Fruit fly (Drosophila melanogaster) whole organism, embryonic: ENCODE data around the gene sad.
A peak's percentile ranks its signal among the peaks of the same experiment; 100 is the strongest.

ENCODE experiments used
- B-H2 ChIP-seq: fragments of 200-800 bp; sonication (Bioruptor generic); optimal IDR thresholded peaks from 2 replicates; lab custom pipeline; 2018; ENCODE audit warnings: missing biosample characterization, mild to moderate bottlenecking, missing genetic modification characterization
- BtbVII ChIP-seq: fragments of 200-800 bp; sonication (Bioruptor generic); optimal IDR thresholded peaks from 3 replicates; lab custom pipeline; 2017; ENCODE audit warnings: missing biosample characterization, mild to moderate bottlenecking, missing genetic modification characterization
- CG10431 ChIP-seq: fragments of 200-800 bp; sonication (Bioruptor generic); optimal IDR thresholded peaks from 3 replicates; lab custom pipeline; 2018; ENCODE audit warnings: missing biosample characterization, mild to moderate bottlenecking, missing genetic modification characterization
- CG11398 ChIP-seq: fragments of 200-800 bp; sonication (Bioruptor generic); optimal IDR thresholded peaks from 2 replicates; lab custom pipeline; 2016; ENCODE audit warnings: missing biosample characterization, missing genetic modification characterization
- CG1233 ChIP-seq: fragments of 200-800 bp; sonication (Bioruptor generic); optimal IDR thresholded peaks from 4 replicates; lab custom pipeline; 2018; ENCODE audit warnings: missing biosample characterization, mild to moderate bottlenecking, missing genetic modification characterization
- CG12659 ChIP-seq: fragments of 200-800 bp; sonication (Bioruptor generic); optimal IDR thresholded peaks from 3 replicates; lab custom pipeline; 2017; ENCODE audit warnings: mild to moderate bottlenecking, missing biosample characterization, missing genetic modification reagents, missing genetic modification characterization
- CG13123 ChIP-seq: fragments of 200-800 bp; sonication (Bioruptor generic); optimal IDR thresholded peaks from 2 replicates; lab custom pipeline; 2016; ENCODE audit warnings: missing biosample characterization, missing genetic modification characterization
- CG15269 ChIP-seq: fragments of 200-800 bp; sonication (Bioruptor generic); optimal IDR thresholded peaks from 2 replicates; lab custom pipeline; 2018; ENCODE audit warnings: missing biosample characterization, mild to moderate bottlenecking, missing genetic modification characterization, moderate library complexity
- CG1529 ChIP-seq: fragments of 200-800 bp; sonication (Bioruptor generic); optimal IDR thresholded peaks from 3 replicates; lab custom pipeline; 2018; ENCODE audit warnings: missing biosample characterization, missing genetic modification characterization
- CG15696 ChIP-seq: fragments of 200-800 bp; sonication (Bioruptor generic); optimal IDR thresholded peaks from 2 replicates; lab custom pipeline; 2019; ENCODE audit warnings: missing biosample characterization, mild to moderate bottlenecking, missing genetic modification characterization, moderate library complexity
- CG1602 ChIP-seq: fragments of 200-800 bp; sonication (Bioruptor generic); optimal IDR thresholded peaks from 3 replicates; lab custom pipeline; 2016; ENCODE audit warnings: missing biosample characterization, missing genetic modification characterization
- CG17186 ChIP-seq: fragments of 200-800 bp; sonication (Bioruptor generic); optimal IDR thresholded peaks from 3 replicates; lab custom pipeline; 2017; ENCODE audit warnings: missing biosample characterization, missing genetic modification reagents, missing genetic modification characterization
- CG17385 ChIP-seq: fragments of 200-800 bp; sonication (Bioruptor generic); optimal IDR thresholded peaks from 3 replicates; lab custom pipeline; 2018; ENCODE audit warnings: missing biosample characterization, mild to moderate bottlenecking, missing genetic modification characterization
- CG2202 ChIP-seq: fragments of 200-800 bp; sonication (Bioruptor generic); optimal IDR thresholded peaks from 2 replicates; lab custom pipeline; 2018; ENCODE audit warnings: missing biosample characterization, mild to moderate bottlenecking, missing genetic modification characterization
- CG2889 ChIP-seq: fragments of 200-800 bp; sonication (Bioruptor generic); IDR thresholded peaks from 3 replicates; pipeline ENCODE4 v1.3.6; 2022; ENCODE audit warnings: missing biosample characterization, missing genetic modification characterization
- CG4617 ChIP-seq: fragments of 200-800 bp; sonication (Bioruptor generic); optimal IDR thresholded peaks from 3 replicates; lab custom pipeline; 2016; ENCODE audit warnings: missing biosample characterization, missing genetic modification characterization, borderline replicate concordance
- CG5245 ChIP-seq: fragments of 200-800 bp; sonication (Bioruptor generic); optimal IDR thresholded peaks from 3 replicates; lab custom pipeline; 2016; ENCODE audit warnings: missing biosample characterization, missing genetic modification characterization
- CG7556 ChIP-seq: fragments of 200-800 bp; sonication (Bioruptor generic); optimal IDR thresholded peaks from 2 replicates; lab custom pipeline; 2017; ENCODE audit warnings: missing biosample characterization, mild to moderate bottlenecking, missing genetic modification characterization
- CG8924 ChIP-seq: fragments of 200-800 bp; optimal IDR thresholded peaks from 3 replicates; lab custom pipeline; 2019; ENCODE audit warnings: missing biosample characterization, mild to moderate bottlenecking, missing genetic modification characterization, moderate library complexity
- CG9437 ChIP-seq: fragments of 200-800 bp; sonication (Bioruptor generic); optimal IDR thresholded peaks from 2 replicates; lab custom pipeline; 2018; ENCODE audit warnings: missing biosample characterization, mild to moderate bottlenecking, missing genetic modification characterization
- CkIIα-i1 ChIP-seq: fragments of 200-800 bp; sonication (Bioruptor generic); IDR thresholded peaks from 2 replicates; pipeline ENCODE4 v1.3.6; 2022; ENCODE audit warnings: missing biosample characterization, missing genetic modification characterization
- D ChIP-seq, 2 experiments: fragments of 200-800 bp in 1 of 2; fragments of >200 bp in 1 of 2; sonication (Bioruptor generic) in 1 of 2; optimal IDR thresholded peaks; 2 replicates in 1 of 2; 3 replicates in 1 of 2; lab custom pipeline; 2017; ENCODE audit warnings: mild to moderate bottlenecking in 1 of 2, missing biosample characterization in 1 of 2, missing genetic modification characterization in 1 of 2, missing genetic modification reagents in 1 of 2
- Doc2 ChIP-seq: fragments of 200-800 bp; sonication (Bioruptor generic); IDR thresholded peaks from 2 replicates; pipeline ENCODE4 v1.3.6; 2022; ENCODE audit warnings: missing biosample characterization, missing genetic modification characterization
- Gsc ChIP-seq: fragments of 200-800 bp; sonication (Bioruptor generic); IDR thresholded peaks from 2 replicates; pipeline ENCODE4 v1.3.6; 2022; ENCODE audit warnings: missing biosample characterization, missing genetic modification characterization
- Hand ChIP-seq: fragments of 200-800 bp; sonication (Bioruptor generic); optimal IDR thresholded peaks from 2 replicates; lab custom pipeline; 2017; ENCODE audit warnings: mild to moderate bottlenecking, missing biosample characterization, missing genetic modification reagents, missing genetic modification characterization
- HmgD ChIP-seq: fragments of 200-800 bp; sonication (Bioruptor generic); optimal IDR thresholded peaks from 3 replicates; lab custom pipeline; 2016; ENCODE audit warnings: missing biosample characterization, missing genetic modification characterization
- HmgZ ChIP-seq: fragments of 200-800 bp; sonication (Bioruptor generic); optimal IDR thresholded peaks from 2 replicates; lab custom pipeline; 2018; ENCODE audit warnings: missing biosample characterization, mild to moderate bottlenecking, missing genetic modification characterization
- Hr3 ChIP-seq: fragments of 200-800 bp; sonication (Bioruptor generic); optimal IDR thresholded peaks from 3 replicates; lab custom pipeline; 2016; ENCODE audit warnings: missing biosample characterization, missing genetic modification characterization
- Mad ChIP-seq: fragments of 200-800 bp; sonication (Bioruptor generic); optimal IDR thresholded peaks from 2 replicates; lab custom pipeline; 2016; ENCODE audit warnings: missing biosample characterization, missing genetic modification characterization
- Sin3A ChIP-seq: fragments of >200 bp; optimal IDR thresholded peaks from 2 replicates; lab custom pipeline; 2018
- Sox102F ChIP-seq: fragments of 200-800 bp; sonication (Bioruptor generic); optimal IDR thresholded peaks from 2 replicates; lab custom pipeline; 2018; ENCODE audit warnings: missing biosample characterization, mild to moderate bottlenecking, missing genetic modification characterization, moderate library complexity
- ap ChIP-seq: fragments of 200-800 bp; sonication (Bioruptor generic); IDR thresholded peaks from 2 replicates; pipeline ENCODE4 v1.3.6; 2022; ENCODE audit warnings: missing biosample characterization, missing genetic modification characterization
- bigmax ChIP-seq: fragments of 200-800 bp; sonication (Bioruptor generic); optimal IDR thresholded peaks from 2 replicates; lab custom pipeline; 2018; ENCODE audit warnings: missing biosample characterization, mild to moderate bottlenecking, missing genetic modification characterization
- br ChIP-seq: fragments of >200 bp; optimal IDR thresholded peaks from 2 replicates; lab custom pipeline; 2017
- chn ChIP-seq: fragments of 200-800 bp; sonication (Bioruptor generic); optimal IDR thresholded peaks from 2 replicates; lab custom pipeline; 2016; ENCODE audit warnings: missing biosample characterization, missing genetic modification characterization
- corto ChIP-seq: fragments of 200-800 bp; sonication (Bioruptor generic); optimal IDR thresholded peaks from 2 replicates; lab custom pipeline; 2016; ENCODE audit warnings: missing biosample characterization, mild to moderate bottlenecking, missing genetic modification characterization, moderate library complexity
- dysf ChIP-seq: fragments of 200-800 bp; sonication (Bioruptor generic); IDR thresholded peaks from 3 replicates; pipeline ENCODE4 v1.3.6; 2022; ENCODE audit warnings: missing biosample characterization, missing genetic modification characterization
- ewg ChIP-seq: fragments of 200-800 bp; sonication (Bioruptor generic); optimal IDR thresholded peaks from 3 replicates; lab custom pipeline; 2017; ENCODE audit warnings: mild to moderate bottlenecking, missing biosample characterization, missing genetic modification reagents, missing genetic modification characterization
- ftz-f1 ChIP-seq: fragments of 200-800 bp; sonication (Bioruptor generic); optimal IDR thresholded peaks from 2 replicates; lab custom pipeline; 2016; ENCODE audit warnings: missing biosample characterization, missing genetic modification characterization
- gcm ChIP-seq: fragments of 200-800 bp; sonication (Bioruptor generic); optimal IDR thresholded peaks from 2 replicates; lab custom pipeline; 2019; ENCODE audit warnings: missing biosample characterization, mild to moderate bottlenecking, missing genetic modification characterization, moderate library complexity
- kah ChIP-seq: fragments of 200-800 bp; sonication (Bioruptor generic); optimal IDR thresholded peaks from 2 replicates; lab custom pipeline; 2018; ENCODE audit warnings: missing biosample characterization, mild to moderate bottlenecking, missing genetic modification characterization
- lab ChIP-seq: fragments of 200-800 bp; sonication (Bioruptor generic); optimal IDR thresholded peaks from 3 replicates; lab custom pipeline; 2017; ENCODE audit warnings: missing biosample characterization, missing genetic modification characterization, mild to moderate bottlenecking, moderate library complexity, missing genetic modification reagents
- nerfin-2 ChIP-seq: fragments of 200-800 bp; sonication (Bioruptor generic); IDR thresholded peaks from 2 replicates; pipeline ENCODE4 v1.3.6; 2022; ENCODE audit warnings: missing biosample characterization, missing genetic modification characterization; ENCODE audit not compliant: partially characterized antibody
- peb ChIP-seq: fragments of 200-800 bp; sonication (Bioruptor generic); IDR thresholded peaks from 2 replicates; pipeline ENCODE4 v1.3.6; 2022; ENCODE audit warnings: missing biosample characterization, missing genetic modification characterization
- pfk ChIP-seq: fragments of 200-800 bp; sonication (Bioruptor generic); optimal IDR thresholded peaks from 2 replicates; lab custom pipeline; 2018; ENCODE audit warnings: missing biosample characterization, mild to moderate bottlenecking, missing genetic modification characterization, moderate library complexity
- rib ChIP-seq: fragments of 200-800 bp; sonication (Bioruptor generic); IDR thresholded peaks from 2 replicates; pipeline ENCODE4 v1.3.6; 2022; ENCODE audit warnings: missing biosample characterization, missing genetic modification characterization
- sc ChIP-seq, 3 experiments: fragments of >200 bp in 2 of 3; fragments of 200-800 bp in 1 of 3; sonication (Bioruptor generic) in 1 of 3; optimal IDR thresholded peaks; 2 replicates in 2 of 3; 3 replicates in 1 of 3; lab custom pipeline; 2017; ENCODE audit warnings: mild to moderate bottlenecking in 1 of 3, missing biosample characterization in 1 of 3, missing genetic modification characterization in 1 of 3, missing genetic modification reagents in 1 of 3
- ssp ChIP-seq: fragments of 200-800 bp; sonication (Bioruptor generic); IDR thresholded peaks from 2 replicates; pipeline ENCODE4 v1.3.6; 2022; ENCODE audit warnings: missing biosample characterization, missing genetic modification characterization
- stwl ChIP-seq: fragments of 200-800 bp; sonication (Bioruptor generic); optimal IDR thresholded peaks from 3 replicates; lab custom pipeline; 2018; ENCODE audit warnings: missing biosample characterization, mild to moderate bottlenecking, missing genetic modification characterization, moderate library complexity
- ttk ChIP-seq: fragments of 200-800 bp; sonication (Bioruptor generic); IDR thresholded peaks from 2 replicates; pipeline ENCODE4 v2.1.2; 2022; ENCODE audit warnings: missing biosample characterization, missing genetic modification characterization

sad gene

DNA sequence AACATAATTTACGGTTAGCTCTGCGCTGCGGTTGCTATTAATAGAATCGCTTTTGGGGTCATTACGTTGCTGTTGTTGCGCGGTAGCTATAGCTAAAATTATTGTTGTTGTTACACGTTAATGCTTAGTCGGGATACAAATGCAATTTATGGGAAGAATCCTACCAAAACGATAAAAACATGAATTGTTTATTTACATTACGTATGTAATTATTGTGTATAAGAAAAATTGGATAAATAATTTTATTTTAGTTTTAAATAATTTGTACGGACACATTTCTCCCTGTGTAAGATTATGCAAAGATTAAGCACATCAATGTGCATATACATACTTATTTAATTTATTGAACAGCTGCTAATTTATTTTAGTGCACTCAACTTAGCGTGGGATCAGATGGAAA lies 25.1 kb upstream of the sad start (continued):
- TF ChIP-seq Mad (GFP tag; lab: Kevin White, UChicago) = no peak
- TF ChIP-seq ttk (GFP tag; lab: Robert Waterston, UW) = 0 out of 2 replicates have a peak, but pooled peaks have one; percentile 44
- TF ChIP-seq CG8924 = peak; percentile 63
- peak; percentile 81 for TF ChIP-seq Sox102F
- TF ChIP-seq CG4617 (GFP tag; lab: Kevin White, UChicago) = no peak
- TF ChIP-seq gcm = peak; percentile 60
- TF ChIP-seq ap (GFP tag; lab: Robert Waterston, UW) = peak; percentile 27; the same call in 1 of the 2 replicates
- TF ChIP-seq Hand (GFP tag; lab: Kevin White, UChicago) = no peak
- TF ChIP-seq CG15696 (tag; lab: Kevin White, UChicago) = no peak
- peak; percentile 30 for TF ChIP-seq Hr3
- TF ChIP-seq CG1233 (GFP tag; lab: Kevin White, UChicago) = no peak
- TF ChIP-seq ftz-f1 (GFP tag; lab: Kevin White, UChicago) = no peak
- TF ChIP-seq bigmax (GFP tag; lab: Kevin White, UChicago) = no peak
- TF ChIP-seq CG17385 (GFP tag; lab: Kevin White, UChicago) = peak; percentile 49
- TF ChIP-seq HmgZ (tag; lab: Kevin White, UChicago) = no peak
- TF ChIP-seq chn = no peak
- TF ChIP-seq Doc2 (GFP tag; lab: Robert Waterston, UW) = no peak
- TF ChIP-seq rib (GFP tag; lab: Robert Waterston, UW) = 0 out of 2 replicates have a peak, but pooled peaks have one; percentile 4
- no peak for TF ChIP-seq CG7556 (GFP tag; lab: Kevin White, UChicago)
- peak; percentile 64 for TF ChIP-seq CG2202 (tag; lab: Kevin White, UChicago)
- TF ChIP-seq D (optimal IDR thresholded peaks at IDR 0.05; lab: Kevin White, UChicago) = no peak
- peak; percentile 58 for TF ChIP-seq D (GFP tag; optimal IDR thresholded peaks at IDR 0.05; lab: Kevin White, UChicago)
- no peak for TF ChIP-seq lab (GFP tag; lab: Kevin White, UChicago)
- TF ChIP-seq CG13123 = no peak
- TF ChIP-seq Sin3A (lab: Kevin White, UChicago) = no peak
- no peak for TF ChIP-seq HmgD
- no peak for TF ChIP-seq B-H2 (GFP tag; lab: Kevin White, UChicago)
- TF ChIP-seq BtbVII (GFP tag; lab: Kevin White, UChicago) = no peak
- TF ChIP-seq CG1529 (GFP tag; lab: Kevin White, UChicago) = peak; percentile 20
- TF ChIP-seq CG15269 = peak; percentile 42
- TF ChIP-seq stwl (tag; lab: Kevin White, UChicago) = no peak
- TF ChIP-seq corto (GFP tag; lab: Kevin White, UChicago) = no peak
- TF ChIP-seq CG2889 (GFP tag; lab: Robert Waterston, UW) = no peak
- peak; percentile 52 for TF ChIP-seq ewg
- TF ChIP-seq CG9437 = peak; percentile 9
- peak; percentile 41 for TF ChIP-seq CG1602 (GFP tag; lab: Kevin White, UChicago)
- TF ChIP-seq br (lab: Kevin White, UChicago) = no peak
- no peak for TF ChIP-seq nerfin-2 (GFP tag; lab: Robert Waterston, UW)
- 0 out of 2 replicates have a peak, but pooled peaks have one; percentile 41 for TF ChIP-seq peb (GFP tag; lab: Robert Waterston, UW)
- TF ChIP-seq CG17186 (GFP tag; lab: Kevin White, UChicago) = no peak
- TF ChIP-seq sc (optimal IDR thresholded peaks at IDR 0.05; lab: Kevin White, UChicago) = no peak
- TF ChIP-seq sc (GFP tag; optimal IDR thresholded peaks at IDR 0.05; lab: Kevin White, UChicago) = peak; percentile 17
- no peak for TF ChIP-seq CkIIα-i1
- TF ChIP-seq pfk (GFP tag; lab: Kevin White, UChicago) = no peak
- TF ChIP-seq CG5245 = no peak
- peak; percentile 4 for TF ChIP-seq CG12659
- no peak for TF ChIP-seq Gsc (GFP tag; lab: Robert Waterston, UW)
- TF ChIP-seq CG11398 (GFP tag; lab: Kevin White, UChicago) = no peak
- TF ChIP-seq ssp (GFP tag; lab: Robert Waterston, UW) = no peak
- peak; percentile 46 for TF ChIP-seq kah (GFP tag; lab: Kevin White, UChicago)
- TF ChIP-seq CG10431 = no peak
- peak; percentile 33; the same call in 1 of the 3 replicates for TF ChIP-seq dysf (GFP tag; lab: Robert Waterston, UW)
